Fruit fly (Drosophila melanogaster): ENCODE results near the gene KaiR1D.

The KaiR1D gene

DNA sequence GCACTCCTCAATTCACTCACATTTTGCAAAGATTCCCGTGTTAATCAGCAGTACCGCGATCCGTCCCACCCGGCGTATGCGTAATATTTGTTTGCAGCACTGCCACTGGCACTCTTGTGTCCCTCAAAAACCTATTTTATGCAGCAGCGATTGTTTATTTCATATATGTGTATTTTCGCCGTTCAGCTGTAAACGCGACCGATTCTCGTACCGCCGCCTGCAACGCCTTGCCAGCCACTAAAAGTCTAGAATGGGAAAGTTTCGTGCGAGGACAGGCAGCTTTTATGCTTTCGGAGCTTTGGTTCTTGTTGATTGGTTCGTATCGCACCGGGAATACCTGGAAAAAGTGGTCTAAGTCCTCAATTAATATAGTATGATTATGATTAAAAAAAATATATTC, 47.3 kb downstream of the KaiR1D start, which contains the start of gene CG17270 (continued):
- TF ChIP-seq hkb (optimal IDR thresholded peaks at IDR 0.05) (no peak), hkb (GFP tag; IDR thresholded peaks at IDR 0.05) (0 out of 2 replicates have a peak, but pooled peaks have one; percentile 14), Hr3 (GFP tag; optimal IDR thresholded peaks at IDR 0.05) (no peak), CG11247 (GFP tag; IDR thresholded peaks at IDR 0.05) (0 out of 2 replicates have a peak, but pooled peaks have one; percentile 8), CG12071 (GFP tag; optimal IDR thresholded peaks at IDR 0.05) (no peak), grn (GFP tag; optimal IDR thresholded peaks at IDR 0.05) (no peak), CG2199 (GFP tag; IDR thresholded peaks at IDR 0.05) (0 out of 3 replicates have a peak, but pooled peaks have one; percentile 55), Max (GFP tag; optimal IDR thresholded peaks at IDR 0.05) (no peak), row (GFP tag; IDR thresholded peaks at IDR 0.05) (peak; percentile 50; the same call in 1 of the 3 replicates), abd-A (tag; optimal IDR thresholded peaks at IDR 0.05) (no peak), GATAe (GFP tag; conservative IDR thresholded peaks at IDR 0.05) (no peak), Jarid2 (GFP tag; optimal IDR thresholded peaks at IDR 0.05) (peak; percentile 57), Nf-YC (tag; optimal IDR thresholded peaks at IDR 0.05) (peak; percentile 18), nerfin-2 (GFP tag; IDR thresholded peaks at IDR 0.05; ENCODE audit: partially characterized antibody) (no peak), CG14441 (GFP tag; IDR thresholded peaks at IDR 0.05) (no peak), CG3847 (GFP tag; IDR thresholded peaks at IDR 0.05) (no peak), CG15514 (GFP tag; optimal IDR thresholded peaks at IDR 0.05) (peak; percentile 32), gsb (GFP tag; IDR thresholded peaks at IDR 0.05) (0 out of 2 replicates have a peak, but pooled peaks have one; percentile 32), dmrt99B (tag; optimal IDR thresholded peaks at IDR 0.05) (no peak), CG4730 (GFP tag; IDR thresholded peaks at IDR 0.05) (no peak), D19B (GFP tag; optimal IDR thresholded peaks at IDR 0.05) (peak; percentile 68), Eip74EF (GFP tag; optimal IDR thresholded peaks at IDR 0.05) (no peak), ftz-f1 (GFP tag; optimal IDR thresholded peaks at IDR 0.05) (no peak), pnt (GFP tag; optimal IDR thresholded peaks at IDR 0.05) (no peak), Bgb (GFP tag; IDR thresholded peaks at IDR 0.05; ENCODE audit: partially characterized antibody) (0 out of 2 replicates have a peak, but pooled peaks have one; percentile 10), Atf3 (GFP tag; optimal IDR thresholded peaks at IDR 0.05) (no peak), fd64A (GFP tag; optimal IDR thresholded peaks at IDR 0.05) (no peak)

DNA sequence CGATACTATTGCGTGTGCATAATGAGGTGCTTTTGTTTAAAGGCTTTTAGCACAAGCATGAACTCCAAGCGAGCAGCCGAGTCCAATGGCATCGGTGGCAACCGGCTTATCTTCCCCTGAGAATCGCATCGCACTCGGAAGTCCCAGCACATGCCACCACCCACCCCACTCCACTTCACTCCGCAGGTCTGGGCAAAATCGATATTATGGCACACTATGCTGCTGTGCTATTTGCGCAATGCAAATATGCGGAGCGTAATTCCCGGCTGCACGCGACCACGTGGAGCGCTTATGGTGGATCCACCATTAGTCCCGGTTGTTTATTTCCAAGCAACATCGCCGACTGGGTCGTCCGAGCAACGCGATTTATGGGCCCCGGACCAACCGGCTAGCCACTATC, 47.8 kb downstream of the KaiR1D start:
- TF ChIP-seq Fer2 (tag; optimal IDR thresholded peaks at IDR 0.05) (no peak), chinmo (GFP tag; IDR thresholded peaks at IDR 0.05; ENCODE audit: partially characterized antibody) (0 out of 4 replicates have a peak, but pooled peaks have one; percentile 56), CG6791 (GFP tag; IDR thresholded peaks at IDR 0.05; ENCODE audit: partially characterized antibody) (0 out of 3 replicates have a peak, but pooled peaks have one; percentile 7), lov (optimal IDR thresholded peaks at IDR 0.05) (no peak), lov (GFP tag; IDR thresholded peaks at IDR 0.05) (0 out of 3 replicates have a peak, but pooled peaks have one; percentile 14), Dll (GFP tag; IDR thresholded peaks at IDR 0.05; ENCODE audit: partially characterized antibody) (no peak), CG16815 (GFP tag; optimal IDR thresholded peaks at IDR 0.05) (no peak), MBD-R2 (GFP tag; IDR thresholded peaks at IDR 0.05) (peak; percentile 53), trem (tag; optimal IDR thresholded peaks at IDR 0.05) (no peak), CG11456 (GFP tag; IDR thresholded peaks at IDR 0.05) (no peak), schlank (tag; optimal IDR thresholded peaks at IDR 0.05) (no peak), Optix (GFP tag; IDR thresholded peaks at IDR 0.05) (no peak), Gug (GFP tag; IDR thresholded peaks at IDR 0.05) (no peak), onecut (GFP tag; IDR thresholded peaks at IDR 0.05) (peak; percentile 98), Hr39 (optimal IDR thresholded peaks at IDR 0.05) (no peak), Spps (tag; optimal IDR thresholded peaks at IDR 0.05) (no peak), Med (GFP tag) (peak; percentile 57), CG5180 (GFP tag; optimal IDR thresholded peaks at IDR 0.05) (no peak), crc (GFP tag; optimal IDR thresholded peaks at IDR 0.05) (no peak), row (GFP tag; IDR thresholded peaks at IDR 0.05) (no peak), CG31388 (GFP tag; optimal IDR thresholded peaks at IDR 0.05) (no peak), Dref (GFP tag; IDR thresholded peaks at IDR 0.05) (no peak), CG34376 (GFP tag; optimal IDR thresholded peaks at IDR 0.05) (no peak), CG4617 (GFP tag; optimal IDR thresholded peaks at IDR 0.05; ENCODE audit: borderline replicate concordance) (no peak)

Measured in whole organism, embryonic.